Fruit fly (Drosophila melanogaster) whole organism, embryonic: ENCODE results near the gene CG31141.

Experiments
- Aef1 ChIP-seq: fragments of 200-800 bp; sonication (Bioruptor generic); IDR thresholded peaks from 3 replicates; pipeline ENCODE4 v1.3.6; 2022; ENCODE audit warnings: missing biosample characterization, missing genetic modification characterization
- Atf3 ChIP-seq: fragments of 200-800 bp; sonication (Bioruptor generic); optimal IDR thresholded peaks from 3 replicates; lab custom pipeline; 2016; ENCODE audit warnings: missing biosample characterization, missing genetic modification characterization
- BtbVII ChIP-seq: fragments of 200-800 bp; sonication (Bioruptor generic); optimal IDR thresholded peaks from 3 replicates; lab custom pipeline; 2017; ENCODE audit warnings: missing biosample characterization, mild to moderate bottlenecking, missing genetic modification characterization
- CG10267 ChIP-seq: fragments of 200-800 bp; sonication (Bioruptor generic); optimal IDR thresholded peaks from 2 replicates; lab custom pipeline; 2018; ENCODE audit warnings: missing biosample characterization, mild to moderate bottlenecking, missing genetic modification characterization, moderate library complexity
- CG10366 ChIP-seq: fragments of 200-800 bp; sonication (Bioruptor generic); IDR thresholded peaks from 2 replicates; pipeline ENCODE4 v1.3.6; 2022; ENCODE audit warnings: missing biosample characterization, missing genetic modification characterization
- CG1233 ChIP-seq: fragments of 200-800 bp; sonication (Bioruptor generic); optimal IDR thresholded peaks from 4 replicates; lab custom pipeline; 2018; ENCODE audit warnings: missing biosample characterization, mild to moderate bottlenecking, missing genetic modification characterization
- CG12942 ChIP-seq: fragments of 200-800 bp; sonication (Bioruptor generic); optimal IDR thresholded peaks from 3 replicates; lab custom pipeline; 2016; ENCODE audit warnings: missing biosample characterization, missing genetic modification characterization
- CG13296 ChIP-seq: fragments of 200-800 bp; sonication (Bioruptor generic); optimal IDR thresholded peaks from 3 replicates; lab custom pipeline; 2018; ENCODE audit warnings: missing biosample characterization, mild to moderate bottlenecking, missing genetic modification characterization
- CG14050 ChIP-seq: fragments of 200-800 bp; sonication (Bioruptor generic); IDR thresholded peaks from 3 replicates; pipeline ENCODE4 v1.3.6; 2022; ENCODE audit warnings: missing biosample characterization, missing genetic modification characterization
- CG14965 ChIP-seq: fragments of 200-800 bp; sonication (Bioruptor generic); optimal IDR thresholded peaks from 2 replicates; lab custom pipeline; 2016; ENCODE audit warnings: missing biosample characterization, missing genetic modification characterization, borderline replicate concordance
- CG18011 ChIP-seq: fragments of 200-800 bp; sonication (Bioruptor generic); optimal IDR thresholded peaks from 2 replicates; lab custom pipeline; 2017; ENCODE audit warnings: missing biosample characterization, missing genetic modification characterization, mild to moderate bottlenecking, moderate library complexity, missing genotype
- CG18476 ChIP-seq: fragments of 200-800 bp; sonication (Bioruptor generic); optimal IDR thresholded peaks from 2 replicates; lab custom pipeline; 2016; ENCODE audit warnings: missing biosample characterization, mild to moderate bottlenecking, missing genetic modification characterization
- CG2199 ChIP-seq: fragments of 200-800 bp; sonication (Bioruptor generic); IDR thresholded peaks from 3 replicates; pipeline ENCODE4 v1.3.6; 2022; ENCODE audit warnings: missing biosample characterization, missing genetic modification characterization
- CG33213 ChIP-seq: fragments of 200-800 bp; sonication (Bioruptor generic); optimal IDR thresholded peaks from 3 replicates; lab custom pipeline; 2016; ENCODE audit warnings: missing biosample characterization, missing genetic modification characterization
- CG4617 ChIP-seq: fragments of 200-800 bp; sonication (Bioruptor generic); optimal IDR thresholded peaks from 3 replicates; lab custom pipeline; 2016; ENCODE audit warnings: missing biosample characterization, missing genetic modification characterization, borderline replicate concordance
- CG6854 ChIP-seq: fragments of 200-800 bp; sonication (Bioruptor generic); optimal IDR thresholded peaks from 3 replicates; lab custom pipeline; 2017; ENCODE audit warnings: missing biosample characterization, mild to moderate bottlenecking, missing genetic modification characterization
- CG7839 ChIP-seq: fragments of 200-800 bp; sonication (Bioruptor generic); optimal IDR thresholded peaks from 3 replicates; lab custom pipeline; 2018; ENCODE audit warnings: missing biosample characterization, mild to moderate bottlenecking, missing genetic modification characterization, moderate library complexity
- CG8478 ChIP-seq: fragments of >200 bp; optimal IDR thresholded peaks from 2 replicates; lab custom pipeline; 2018
- CG9437 ChIP-seq: fragments of 200-800 bp; sonication (Bioruptor generic); optimal IDR thresholded peaks from 2 replicates; lab custom pipeline; 2018; ENCODE audit warnings: missing biosample characterization, mild to moderate bottlenecking, missing genetic modification characterization
- D19A ChIP-seq: fragments of 200-800 bp; optimal IDR thresholded peaks from 3 replicates; lab custom pipeline; 2019; ENCODE audit warnings: missing biosample characterization, mild to moderate bottlenecking, missing genetic modification characterization, moderate library complexity
- Dip3 ChIP-seq: fragments of 200-800 bp; sonication (Bioruptor generic); optimal IDR thresholded peaks from 3 replicates; lab custom pipeline; 2016; ENCODE audit warnings: missing biosample characterization, missing genetic modification characterization
- Fer3 ChIP-seq: fragments of 200-800 bp; sonication (Bioruptor generic); optimal IDR thresholded peaks from 2 replicates; lab custom pipeline; 2018; ENCODE audit warnings: missing biosample characterization, mild to moderate bottlenecking, missing genetic modification characterization, moderate library complexity
- H2.0 ChIP-seq: fragments of 200-800 bp; sonication (Bioruptor generic); IDR thresholded peaks from 2 replicates; pipeline ENCODE4 v1.3.6; 2022; ENCODE audit warnings: missing biosample characterization, missing genetic modification characterization
- HLH3B ChIP-seq: fragments of 200-800 bp; sonication (Bioruptor generic); IDR thresholded peaks from 2 replicates; pipeline ENCODE4 v1.3.6; 2022; ENCODE audit warnings: missing biosample characterization, missing genetic modification characterization
- HmgD ChIP-seq: fragments of 200-800 bp; sonication (Bioruptor generic); optimal IDR thresholded peaks from 3 replicates; lab custom pipeline; 2016; ENCODE audit warnings: missing biosample characterization, missing genetic modification characterization
- Hr51 ChIP-seq, 2 experiments: fragments of 200-800 bp; sonication (Bioruptor generic); optimal IDR thresholded peaks; 2 replicates in 1 of 2; 3 replicates in 1 of 2; lab custom pipeline; 2016 to 2018; ENCODE audit warnings: missing biosample characterization in 2 of 2, missing genetic modification characterization in 2 of 2, mild to moderate bottlenecking in 1 of 2, moderate library complexity in 1 of 2
- NK7.1 ChIP-seq: fragments of 200-800 bp; sonication (Bioruptor generic); optimal IDR thresholded peaks from 3 replicates; lab custom pipeline; 2016; ENCODE audit warnings: missing biosample characterization, missing genetic modification characterization
- ac ChIP-seq: fragments of 200-800 bp; sonication (Bioruptor generic); optimal IDR thresholded peaks from 3 replicates; lab custom pipeline; 2017; ENCODE audit warnings: missing biosample characterization, mild to moderate bottlenecking, missing genetic modification characterization
- al ChIP-seq: fragments of 200-800 bp; sonication (Bioruptor generic); IDR thresholded peaks from 2 replicates; pipeline ENCODE4 v1.3.6; 2022; ENCODE audit warnings: missing biosample characterization, missing genetic modification characterization
- cas ChIP-seq: fragments of 200-800 bp; sonication (Bioruptor generic); IDR thresholded peaks from 2 replicates; pipeline ENCODE4 v1.3.6; 2022; ENCODE audit warnings: missing biosample characterization, missing genetic modification characterization
- caup ChIP-seq: fragments of 200-800 bp; sonication (Bioruptor generic); optimal IDR thresholded peaks from 3 replicates; lab custom pipeline; 2017; ENCODE audit warnings: missing biosample characterization, mild to moderate bottlenecking, missing genetic modification characterization, moderate library complexity; ENCODE audit not compliant: severe bottlenecking
- cg ChIP-seq: fragments of 200-800 bp; sonication (Bioruptor generic); optimal IDR thresholded peaks from 3 replicates; lab custom pipeline; 2019; ENCODE audit warnings: missing biosample characterization, mild to moderate bottlenecking, missing genetic modification characterization, moderate library complexity
- gro ChIP-seq: fragments of 200-800 bp; sonication (Bioruptor generic); optimal IDR thresholded peaks from 2 replicates; lab custom pipeline; 2016; ENCODE audit warnings: missing biosample characterization, missing genetic modification characterization
- hbn ChIP-seq: fragments of 200-800 bp; sonication (Bioruptor generic); IDR thresholded peaks from 2 replicates; pipeline ENCODE4 v1.3.6; 2022; ENCODE audit warnings: missing biosample characterization, missing genetic modification characterization; ENCODE audit not compliant: partially characterized antibody
- hkb ChIP-seq, 2 experiments: fragments of 200-800 bp in 1 of 2; fragments of >200 bp in 1 of 2; sonication (Bioruptor generic) in 1 of 2; IDR thresholded peaks in 1 of 2; optimal IDR thresholded peaks in 1 of 2; 2 replicates each; pipeline versions ENCODE4 v1.3.6 to Lab custom; 2017 to 2022; ENCODE audit warnings: missing biosample characterization in 1 of 2, missing genetic modification characterization in 1 of 2
- inv ChIP-seq: fragments of 200-800 bp; sonication (Bioruptor generic); IDR thresholded peaks from 2 replicates; pipeline ENCODE4 v1.3.6; 2022; ENCODE audit warnings: missing biosample characterization, missing genetic modification characterization; ENCODE audit not compliant: partially characterized antibody
- jumu ChIP-seq: fragments of 200-800 bp; sonication (Bioruptor generic); optimal IDR thresholded peaks from 3 replicates; lab custom pipeline; 2016; ENCODE audit warnings: missing biosample characterization, missing genetic modification characterization
- odd ChIP-seq: fragments of 200-800 bp; sonication (Bioruptor generic); optimal IDR thresholded peaks from 2 replicates; lab custom pipeline; 2017; ENCODE audit warnings: missing biosample characterization, mild to moderate bottlenecking, missing genetic modification characterization
- otp ChIP-seq: fragments of 200-800 bp; sonication (Bioruptor generic); IDR thresholded peaks from 3 replicates; pipeline ENCODE4, ENCODE4 v1.3.6; 2022; ENCODE audit warnings: missing biosample characterization, missing genetic modification characterization
- pnt ChIP-seq: fragments of 200-800 bp; sonication (Bioruptor generic); optimal IDR thresholded peaks from 3 replicates; lab custom pipeline; 2016; ENCODE audit warnings: missing biosample characterization, missing genetic modification characterization
- rib ChIP-seq: fragments of 200-800 bp; sonication (Bioruptor generic); IDR thresholded peaks from 2 replicates; pipeline ENCODE4 v1.3.6; 2022; ENCODE audit warnings: missing biosample characterization, missing genetic modification characterization
- row ChIP-seq: fragments of 200-800 bp; sonication (Bioruptor generic); IDR thresholded peaks from 3 replicates; pipeline ENCODE4 v1.3.6; 2022; ENCODE audit warnings: missing biosample characterization, missing genetic modification characterization
- sd ChIP-seq: fragments of 200-800 bp; sonication (Bioruptor generic); optimal IDR thresholded peaks from 3 replicates; lab custom pipeline; 2018; ENCODE audit warnings: missing biosample characterization, mild to moderate bottlenecking, missing genetic modification characterization, moderate library complexity
- tin ChIP-seq: fragments of 200-800 bp; sonication (Bioruptor generic); optimal IDR thresholded peaks from 3 replicates; lab custom pipeline; 2016; ENCODE audit warnings: missing biosample characterization, missing genetic modification characterization
- tio ChIP-seq: fragments of 200-800 bp; sonication (Bioruptor generic); optimal IDR thresholded peaks from 2 replicates; lab custom pipeline; 2017; ENCODE audit warnings: missing biosample characterization, missing genetic modification characterization, inconsistent platforms
- tup ChIP-seq: fragments of 200-800 bp; sonication (Bioruptor generic); optimal IDR thresholded peaks from 2 replicates; lab custom pipeline; 2016; ENCODE audit warnings: missing biosample characterization, mild to moderate bottlenecking, missing genetic modification characterization, moderate library complexity
- twi ChIP-seq: fragments of 200-800 bp; optimal IDR thresholded peaks from 2 replicates; lab custom pipeline; 2019; ENCODE audit warnings: missing biosample characterization, mild to moderate bottlenecking, missing genetic modification characterization, moderate library complexity
- zen ChIP-seq: fragments of 200-800 bp; sonication (Bioruptor generic); optimal IDR thresholded peaks from 3 replicates; lab custom pipeline; 2018; ENCODE audit warnings: missing biosample characterization, mild to moderate bottlenecking, missing genetic modification characterization, moderate library complexity

CG31141 gene

DNA sequence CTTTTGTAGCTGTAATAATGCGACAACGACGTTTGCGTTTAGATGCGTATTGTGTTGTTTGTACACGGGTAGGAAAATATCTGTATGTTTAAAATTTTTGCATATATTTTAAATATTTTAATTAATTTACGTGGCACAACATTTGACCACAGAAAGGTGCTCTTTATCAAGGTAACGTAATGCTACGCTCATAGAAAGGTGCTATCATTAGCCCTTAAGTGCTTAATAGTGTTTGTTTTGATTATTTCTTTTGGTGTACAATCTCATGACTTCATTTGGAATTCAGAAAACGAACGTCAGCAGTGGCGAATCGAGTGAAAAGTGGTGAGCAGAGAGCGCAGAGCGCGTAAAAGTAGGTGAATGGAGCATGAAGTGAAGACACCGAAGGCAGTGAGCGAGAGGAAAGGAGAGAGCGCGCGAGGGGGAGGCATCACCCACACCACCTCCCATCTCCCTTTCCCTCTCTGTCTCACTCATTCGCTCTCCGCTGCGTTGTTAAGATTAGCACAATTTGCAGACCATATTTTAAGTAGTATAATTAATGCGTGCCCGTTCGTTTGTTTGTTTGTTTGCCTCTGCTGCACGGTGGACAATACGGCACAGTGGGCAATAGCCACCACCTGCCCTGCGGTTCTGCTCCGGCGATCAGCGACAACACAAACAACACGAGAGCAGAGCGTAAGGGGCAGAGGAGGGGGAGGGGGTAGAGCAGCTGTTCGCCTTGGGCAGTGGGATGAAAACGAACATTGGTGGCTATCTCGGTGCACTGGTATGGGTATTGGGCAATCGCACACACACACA, 1.2 kb upstream of the CG31141 start (continued):
- TF ChIP-seq row = peak; percentile 59; the same call in 2 of the 3 replicates
- TF ChIP-seq Hr51 (GFP tag; optimal IDR thresholded peaks at IDR 0.05; lab: Kevin White, UChicago) = peak in 1 of 2 experiments; percentile 59
- TF ChIP-seq CG8478 (lab: Kevin White, UChicago) = no peak
- TF ChIP-seq odd (GFP tag; lab: Kevin White, UChicago) = no peak
- TF ChIP-seq CG10366 (GFP tag; lab: Robert Waterston, UW) = peak; percentile 50; the same call in 1 of the 2 replicates
- no peak for TF ChIP-seq NK7.1
- no peak for TF ChIP-seq gro
- peak; percentile 49 for TF ChIP-seq D19A (tag; lab: Kevin White, UChicago)
- TF ChIP-seq hbn (GFP tag; lab: Robert Waterston, UW) = peak; percentile 21; the same call in 1 of the 2 replicates
- no peak; the same call in 1 of the 2 replicates for TF ChIP-seq inv (GFP tag; lab: Robert Waterston, UW)
- peak; percentile 49 for TF ChIP-seq HmgD (GFP tag; lab: Kevin White, UChicago)
- TF ChIP-seq CG33213 (GFP tag; lab: Kevin White, UChicago) = no peak
- no peak for TF ChIP-seq BtbVII (GFP tag; lab: Kevin White, UChicago)
- TF ChIP-seq HLH3B (GFP tag; lab: Robert Waterston, UW) = peak; percentile 39; the same call in 1 of the 2 replicates
- no peak for TF ChIP-seq CG13296 (GFP tag; lab: Kevin White, UChicago)
- no peak for TF ChIP-seq CG14965
- TF ChIP-seq Aef1 = peak; percentile 70
- TF ChIP-seq pnt (GFP tag; lab: Kevin White, UChicago) = no peak
- TF ChIP-seq jumu (GFP tag; lab: Kevin White, UChicago) = no peak
- TF ChIP-seq CG12942 = no peak
- peak; percentile 61 for TF ChIP-seq H2.0 (GFP tag; lab: Robert Waterston, UW)
- peak; percentile 16 for TF ChIP-seq CG6854
- TF ChIP-seq hkb (optimal IDR thresholded peaks at IDR 0.05; lab: Kevin White, UChicago) = no peak
- TF ChIP-seq hkb (GFP tag; IDR thresholded peaks at IDR 0.05; lab: Robert Waterston, UW) = peak; percentile 64
- TF ChIP-seq ac (GFP tag; lab: Kevin White, UChicago) = peak; percentile 26
- TF ChIP-seq al (GFP tag; lab: Robert Waterston, UW) = no peak
- TF ChIP-seq Fer3 (tag; lab: Kevin White, UChicago) = peak; percentile 44
- TF ChIP-seq tin = no peak
- no peak for TF ChIP-seq cas
- peak; percentile 92 for TF ChIP-seq cg
- TF ChIP-seq CG4617 (GFP tag; lab: Kevin White, UChicago) = no peak
- TF ChIP-seq CG9437 (GFP tag; lab: Kevin White, UChicago) = no peak
- TF ChIP-seq tup (GFP tag; lab: Kevin White, UChicago) = peak; percentile 12
- TF ChIP-seq caup (GFP tag; lab: Kevin White, UChicago) = no peak
- peak; percentile 60 for TF ChIP-seq CG7839
- peak; percentile 3 for TF ChIP-seq Dip3
- no peak for TF ChIP-seq sd
- TF ChIP-seq otp = peak; percentile 49; the same call in 1 of the 3 replicates
- peak; percentile 15 for TF ChIP-seq twi (tag; lab: Kevin White, UChicago)
- TF ChIP-seq CG10267 = no peak
- no peak for TF ChIP-seq CG2199 (GFP tag; lab: Robert Waterston, UW)
- peak; percentile 15 for TF ChIP-seq CG18476 (GFP tag; lab: Kevin White, UChicago)
- TF ChIP-seq CG14050 (GFP tag; lab: Robert Waterston, UW) = peak; percentile 13; the same call in 1 of the 3 replicates
- no peak for TF ChIP-seq zen (tag; lab: Kevin White, UChicago)
- no peak; the same call in 1 of the 2 replicates for TF ChIP-seq rib (GFP tag; lab: Robert Waterston, UW)
- TF ChIP-seq CG18011 (GFP tag; lab: Kevin White, UChicago) = no peak
- peak; percentile 39 for TF ChIP-seq CG1233 (GFP tag; lab: Kevin White, UChicago)
- no peak for TF ChIP-seq tio (GFP tag; lab: Kevin White, UChicago)
- TF ChIP-seq Atf3 (GFP tag; lab: Kevin White, UChicago) = no peak
